Worm (Caenorhabditis elegans) whole organism, L3 larva: Measurements from ENCODE around the gene nlp-33.

ENCODE experiments used
- ceh-16 ChIP-seq: sonication (generic microtip); optimal IDR thresholded peaks from 2 replicates; lab custom pipeline; 2017; ENCODE audit warnings: missing biosample characterization, missing genetic modification characterization
- ceh-9 ChIP-seq: sonication (generic microtip); optimal IDR thresholded peaks from 2 replicates; lab custom pipeline; 2018; ENCODE audit warnings: missing biosample characterization, missing genetic modification characterization
- egl-5 ChIP-seq: fragments of 150-350 bp; optimal IDR thresholded peaks from 2 replicates; lab custom pipeline; 2017; ENCODE audit warnings: missing biosample characterization, missing genetic modification reagents, missing genetic modification characterization, inconsistent platforms
- elt-1 ChIP-seq: fragments of 150-350 bp; optimal IDR thresholded peaks from 2 replicates; lab custom pipeline; 2014; ENCODE audit warnings: missing biosample characterization, missing genetic modification characterization
- fkh-10 ChIP-seq: sonication (generic microtip); optimal IDR thresholded peaks from 2 replicates; lab custom pipeline; 2017; ENCODE audit warnings: missing biosample characterization, missing genetic modification reagents, missing genetic modification characterization
- lin-15B ChIP-seq: fragments of 150-350 bp; optimal IDR thresholded peaks from 2 replicates; lab custom pipeline; 2014; ENCODE audit warnings: missing biosample characterization, missing genetic modification characterization
- nhr-23 ChIP-seq: fragments of 150-350 bp; optimal IDR thresholded peaks from 2 replicates; lab custom pipeline; 2014; ENCODE audit warnings: missing biosample characterization, missing genetic modification reagents, missing genetic modification characterization
- nhr-237 ChIP-seq: fragments of 150-350 bp; optimal IDR thresholded peaks from 2 replicates; lab custom pipeline; 2014; ENCODE audit warnings: missing biosample characterization, missing genetic modification characterization
- nhr-25 ChIP-seq: sonication (generic microtip); optimal IDR thresholded peaks from 2 replicates; lab custom pipeline; 2017; ENCODE audit warnings: missing biosample characterization, missing genetic modification characterization
- snpc-4 ChIP-seq: fragments of 150-350 bp; optimal IDR thresholded peaks from 2 replicates; lab custom pipeline; 2014; ENCODE audit warnings: missing biosample characterization, missing genetic modification characterization
- tbx-2 ChIP-seq: sonication (generic microtip); optimal IDR thresholded peaks from 2 replicates; lab custom pipeline; 2016; ENCODE audit warnings: mild to moderate bottlenecking, missing genetic modification characterization, missing compliant biosample characterization
- unc-62 ChIP-seq: fragments of 150-350 bp; sonication (generic microtip); optimal IDR thresholded peaks from 4 replicates; lab custom pipeline; 2014; ENCODE audit warnings: missing biosample characterization, missing genetic modification reagents, missing genetic modification characterization
- zag-1 ChIP-seq: fragments of 150-350 bp; optimal IDR thresholded peaks from 2 replicates; lab custom pipeline; 2014; ENCODE audit warnings: missing biosample characterization, missing genetic modification characterization

- TF ChIP-seq zag-1 (tag; lab: Kevin White, UChicago) (no peak), lin-15B (tag; lab: Kevin White, UChicago) (no peak), nhr-23 (tag; lab: Kevin White, UChicago) (no peak), snpc-4 (tag; lab: Kevin White, UChicago) (no peak), ceh-9 (tag; lab: Kevin White, UChicago) (no peak), ceh-16 (tag; lab: Kevin White, UChicago) (no peak), nhr-237 (tag; lab: Kevin White, UChicago) (no peak), egl-5 (tag; lab: Kevin White, UChicago) (no peak), nhr-25 (tag; lab: Kevin White, UChicago) (no peak), elt-1 (tag; lab: Kevin White, UChicago) (no peak), tbx-2 (no peak), fkh-10 (no peak), unc-62 (GFP tag; lab: Kevin White, UChicago) (no peak)
Observed at ce11 chrV:11177577-11177976, 30.4 kb downstream of the nlp-33 start, which contains the start of gene gpa-1.
